Worm (Caenorhabditis elegans) whole organism, midembryonic: ENCODE data around the gene zmp-2.
"Not testable (repeated sequence)": the region's sequence is repeated elsewhere in the genome, so short reads cannot be mapped to it uniquely, and the experiment has no call there.

Experiments
- T22C8.4 ChIP-seq: fragments of 200-800 bp; sonication (Bioruptor generic); IDR thresholded peaks from 2 replicates; pipeline ENCODE4 v1.3.6; 2022; ENCODE audit warnings: missing genetic modification characterization, missing compliant biosample characterization
- cog-1 ChIP-seq: sonication (generic microtip); optimal IDR thresholded peaks from 2 replicates; lab custom pipeline; 2016; ENCODE audit warnings: missing genetic modification characterization, missing compliant biosample characterization
- flt-1 ChIP-seq: fragments of 200-800 bp; sonication (Bioruptor generic); IDR thresholded peaks from 2 replicates; pipeline ENCODE4 v1.3.6; 2022; ENCODE audit warnings: missing genetic modification characterization, missing compliant biosample characterization
- klf-2 ChIP-seq: fragments of 200-800 bp; sonication (Bioruptor generic); conservative IDR thresholded peaks from 2 replicates; pipeline ENCODE4 v1.3.6; 2022; ENCODE audit warnings: missing genetic modification reagents, missing genetic modification characterization, missing compliant biosample characterization
- med-1 ChIP-seq: sonication (generic microtip); optimal IDR thresholded peaks from 2 replicates; lab custom pipeline; 2017; ENCODE audit warnings: missing genetic modification characterization, mild to moderate bottlenecking, missing compliant biosample characterization, antibody characterized with exemption, missing genetic modification reagents; ENCODE audit not compliant: insufficient read depth
- tab-1 ChIP-seq: fragments of 200-800 bp; sonication (Bioruptor generic); IDR thresholded peaks from 2 replicates; pipeline ENCODE4 v1.3.6; 2022; ENCODE audit warnings: missing genetic modification characterization, missing compliant biosample characterization
- ztf-23 ChIP-seq: fragments of 200-800 bp; sonication (Bioruptor generic); IDR thresholded peaks from 2 replicates; pipeline ENCODE4 v1.3.6; 2022; ENCODE audit warnings: missing genetic modification reagents, missing genetic modification characterization, missing compliant biosample characterization
- ztf-29 ChIP-seq: fragments of 200-800 bp; sonication (Bioruptor generic); IDR thresholded peaks from 2 replicates; pipeline ENCODE4 v1.3.6; 2022; ENCODE audit warnings: missing genetic modification reagents, missing genetic modification characterization, missing compliant biosample characterization

DNA sequence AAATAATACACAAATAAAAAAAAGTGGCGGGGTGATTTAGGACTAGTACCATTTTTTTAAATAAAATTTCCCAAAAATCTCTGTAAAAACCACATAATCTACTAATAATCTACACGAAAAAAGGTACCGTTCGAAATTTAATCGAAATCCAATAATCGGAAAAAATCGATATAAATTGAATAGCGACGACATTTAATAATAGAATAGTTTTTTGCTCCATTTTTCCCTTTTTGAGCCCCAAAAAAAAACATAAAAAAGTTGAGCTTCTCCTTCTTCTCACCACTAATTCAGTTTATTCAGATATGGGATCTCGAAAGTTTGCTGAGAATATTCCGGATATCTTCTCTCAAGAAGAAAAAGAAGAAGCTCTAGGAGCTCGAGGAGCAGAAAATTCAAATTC, 28.5 kb upstream of the zmp-2 start, which contains the start of gene Y71H2B.5:
- not testable (repeated sequence) for TF ChIP-seq ztf-29 (GFP tag; lab: Robert Waterston, UW); T22C8.4 (GFP tag; lab: Robert Waterston, UW); tab-1 (GFP tag; lab: Robert Waterston, UW); flt-1 (GFP tag; lab: Robert Waterston, UW); cog-1 (tag; lab: Kevin White, UChicago); ztf-23 (GFP tag; lab: Robert Waterston, UW); med-1 (GFP tag; lab: Kevin White, UChicago); klf-2 (GFP tag; lab: Robert Waterston, UW)
